Worm (Caenorhabditis elegans): ENCODE measurements around the gene pdha-1.

The pdha-1 gene

DNA sequence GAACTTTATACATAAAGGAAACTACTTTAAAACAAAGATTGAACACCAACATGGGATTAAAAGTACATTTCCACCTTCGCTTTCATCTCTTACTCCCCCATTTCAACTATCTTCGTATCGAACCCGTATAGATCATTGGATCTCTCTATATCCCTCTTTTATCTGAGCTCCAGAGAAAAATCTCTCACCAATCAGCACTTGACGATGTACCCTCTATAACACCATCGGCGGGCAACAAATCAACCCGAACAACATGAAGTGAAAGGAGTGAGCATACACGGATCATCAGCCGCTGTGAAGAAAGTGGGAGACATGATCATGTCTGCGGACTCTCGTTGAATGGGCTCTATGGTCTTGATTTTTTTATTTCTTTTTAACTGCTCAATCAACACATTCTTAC is 51.3 kb downstream of the pdha-1 start:
- TF ChIP-seq ceh-82 (tag; optimal IDR thresholded peaks at IDR 0.05) (no peak), C04F5.9 (tag; optimal IDR thresholded peaks at IDR 0.05) (no peak), ces-1 (GFP tag; optimal IDR thresholded peaks at IDR 0.05) (no peak), nhr-77 (tag; optimal IDR thresholded peaks at IDR 0.05) (no peak), xbp-1 (tag; optimal IDR thresholded peaks at IDR 0.05) (no peak), fkh-10 (GFP tag; optimal IDR thresholded peaks at IDR 0.05) (no peak), unc-86 (tag; optimal IDR thresholded peaks at IDR 0.05) (no peak), ama-1 (optimal IDR thresholded peaks at IDR 0.05) (no peak), nhr-76 (tag; optimal IDR thresholded peaks at IDR 0.05) (no peak), egl-13 (tag; optimal IDR thresholded peaks at IDR 0.05) (no peak), irx-1 (tag; optimal IDR thresholded peaks at IDR 0.05) (no peak), lin-14 (GFP tag; optimal IDR thresholded peaks at IDR 0.05) (peak; percentile 68), ztf-4 (tag; optimal IDR thresholded peaks at IDR 0.05) (no peak), efl-3 (GFP tag; optimal IDR thresholded peaks at IDR 0.05) (no peak), rnt-1 (tag; optimal IDR thresholded peaks at IDR 0.05) (peak; percentile 70), vab-15 (tag; optimal IDR thresholded peaks at IDR 0.05) (no peak), nhr-71 (tag; optimal IDR thresholded peaks at IDR 0.05) (peak; percentile 11), zag-1 (tag; optimal IDR thresholded peaks at IDR 0.05) (no peak), mef-2 (tag; optimal IDR thresholded peaks at IDR 0.05) (no peak), alr-1 (tag; optimal IDR thresholded peaks at IDR 0.05; ENCODE audit: borderline replicate concordance) (no peak), sup-37 (GFP tag; optimal IDR thresholded peaks at IDR 0.05) (no peak), nhr-237 (tag; optimal IDR thresholded peaks at IDR 0.05) (no peak), hlh-17 (GFP tag; optimal IDR thresholded peaks at IDR 0.05; ENCODE audit: borderline replicate concordance) (no peak), nhr-28 (tag; optimal IDR thresholded peaks at IDR 0.05) (no peak), hpl-2 (GFP tag; optimal IDR thresholded peaks at IDR 0.05) (no peak)

All from whole organism, L1 larva.